Worm (Caenorhabditis elegans) whole organism, mixed stage, embryonic: ENCODE measurements around the gene K03H1.12.

Experiments
- ceh-43 ChIP-seq: fragments of 200-800 bp; sonication (Bioruptor generic); optimal IDR thresholded peaks from 2 replicates; lab custom pipeline; 2018; ENCODE audit warnings: mild to moderate bottlenecking, missing genetic modification characterization, moderate library complexity, missing compliant biosample characterization
- cnd-1 ChIP-seq: fragments of 200-800 bp; sonication (Bioruptor generic); optimal IDR thresholded peaks from 2 replicates; lab custom pipeline; 2018; ENCODE audit warnings: mild to moderate bottlenecking, missing genetic modification characterization, missing compliant biosample characterization
- elt-1 ChIP-seq: sonication (generic microtip); optimal IDR thresholded peaks from 2 replicates; lab custom pipeline; 2017; ENCODE audit warnings: missing genetic modification characterization, mild to moderate bottlenecking, missing compliant biosample characterization, antibody characterized with exemption, moderate library complexity, borderline replicate concordance; ENCODE audit not compliant: insufficient read depth
- elt-3 ChIP-seq: fragments of 150-350 bp; optimal IDR thresholded peaks from 2 replicates; lab custom pipeline; 2014; ENCODE audit warnings: missing biosample characterization, missing genetic modification characterization
- ham-2 ChIP-seq: fragments of 200-800 bp; sonication (Bioruptor generic); optimal IDR thresholded peaks from 2 replicates; lab custom pipeline; 2018; ENCODE audit warnings: mild to moderate bottlenecking, missing genetic modification characterization, missing compliant biosample characterization
- lsy-2 ChIP-seq: fragments of 150-350 bp; optimal IDR thresholded peaks from 2 replicates; lab custom pipeline; 2014; ENCODE audit warnings: missing biosample characterization, missing genetic modification characterization
- mab-5 ChIP-seq: fragments of 150-350 bp; optimal IDR thresholded peaks from 2 replicates; lab custom pipeline; 2014; ENCODE audit warnings: missing biosample characterization, missing genetic modification characterization
- nhr-28 ChIP-seq: fragments of 150-350 bp; optimal IDR thresholded peaks from 2 replicates; lab custom pipeline; 2014; ENCODE audit warnings: missing biosample characterization, missing genetic modification characterization
- nhr-76 ChIP-seq: sonication (generic microtip); optimal IDR thresholded peaks from 2 replicates; lab custom pipeline; 2017; ENCODE audit warnings: missing biosample characterization, missing genetic modification characterization
- pha-4 ChIP-seq: fragments of 150-350 bp; optimal IDR thresholded peaks from 2 replicates; lab custom pipeline; 2018; ENCODE audit warnings: missing biosample characterization, missing genetic modification reagents, missing genetic modification characterization
- snpc-4 ChIP-seq: fragments of 150-350 bp; optimal IDR thresholded peaks from 2 replicates; lab custom pipeline; 2014; ENCODE audit warnings: missing biosample characterization, missing genetic modification characterization
- tbx-8 ChIP-seq: fragments of 200-800 bp; sonication (Bioruptor generic); optimal IDR thresholded peaks from 2 replicates; lab custom pipeline; 2018; ENCODE audit warnings: mild to moderate bottlenecking, missing genetic modification characterization, moderate library complexity, missing compliant biosample characterization
- unc-62 ChIP-seq: fragments of 150-350 bp; optimal IDR thresholded peaks from 2 replicates; lab custom pipeline; 2014; ENCODE audit warnings: missing biosample characterization, missing genetic modification reagents, missing genetic modification characterization
- ztf-11 ChIP-seq: fragments of 150-350 bp; optimal IDR thresholded peaks from 2 replicates; lab custom pipeline; 2014; ENCODE audit warnings: missing biosample characterization, missing genetic modification characterization

- TF ChIP-seq ceh-43 (GFP tag; lab: Kevin White, UChicago) (no peak), tbx-8 (GFP tag; lab: Kevin White, UChicago) (no peak), nhr-76 (no peak), mab-5 (no peak), ham-2 (no peak), unc-62 (GFP tag; lab: Kevin White, UChicago) (no peak), lsy-2 (no peak), elt-1 (no peak), ztf-11 (tag; lab: Kevin White, UChicago) (no peak), pha-4 (tag; lab: Kevin White, UChicago) (no peak), nhr-28 (tag; lab: Kevin White, UChicago) (no peak), snpc-4 (tag; lab: Kevin White, UChicago) (no peak), cnd-1 (no peak), elt-3 (no peak)
Observed at ce11 chrIII:9930406-9930805, 11.0 kb upstream of the K03H1.12 start.
